Fruit fly (Drosophila melanogaster) whole organism, embryonic: ENCODE data around the gene CG16758.

ENCODE experiments used
- BEAF-32 ChIP-seq: fragments of 200-800 bp; sonication (Bioruptor generic); optimal IDR thresholded peaks from 3 replicates; lab custom pipeline; 2017; ENCODE audit warnings: missing biosample characterization, missing genetic modification characterization, mild to moderate bottlenecking, moderate library complexity, missing genetic modification reagents
- Bgb ChIP-seq: fragments of 200-800 bp; sonication (Bioruptor generic); IDR thresholded peaks from 2 replicates; pipeline ENCODE4 v1.3.6; 2022; ENCODE audit warnings: missing biosample characterization, missing genetic modification characterization; ENCODE audit not compliant: partially characterized antibody
- CG10321 ChIP-seq: fragments of 200-800 bp; sonication (Bioruptor generic); IDR thresholded peaks from 2 replicates; pipeline ENCODE4 v1.3.6; 2022; ENCODE audit warnings: missing biosample characterization, missing genetic modification characterization
- CG10565 ChIP-seq: fragments of 200-800 bp; sonication (Bioruptor generic); optimal IDR thresholded peaks from 3 replicates; lab custom pipeline; 2016; ENCODE audit warnings: missing biosample characterization, mild to moderate bottlenecking, missing genetic modification characterization
- CG11085 ChIP-seq: fragments of 200-800 bp; sonication (Bioruptor generic); IDR thresholded peaks from 2 replicates; pipeline ENCODE4 v1.3.6; 2022; ENCODE audit warnings: missing biosample characterization, missing genetic modification characterization
- CG11093 ChIP-seq: fragments of 200-800 bp; sonication (Bioruptor generic); IDR thresholded peaks from 3 replicates; pipeline ENCODE4 v1.3.6; 2022; ENCODE audit warnings: missing biosample characterization, missing genetic modification characterization
- CG11247 ChIP-seq: fragments of 200-800 bp; sonication (Bioruptor generic); IDR thresholded peaks from 2 replicates; pipeline ENCODE4 v1.3.6; 2022; ENCODE audit warnings: missing biosample characterization, missing genetic modification characterization
- CG12236 ChIP-seq: fragments of 200-800 bp; sonication (Bioruptor generic); optimal IDR thresholded peaks from 2 replicates; lab custom pipeline; 2016; ENCODE audit warnings: missing biosample characterization, missing genetic modification characterization
- CG14860 ChIP-seq: fragments of 200-800 bp; sonication (Bioruptor generic); IDR thresholded peaks from 3 replicates; pipeline ENCODE4 v1.3.6; 2022; ENCODE audit warnings: missing biosample characterization, missing genetic modification characterization; ENCODE audit not compliant: partially characterized antibody
- CG1647 ChIP-seq: fragments of 200-800 bp; sonication (Bioruptor generic); optimal IDR thresholded peaks from 3 replicates; lab custom pipeline; 2016; ENCODE audit warnings: missing biosample characterization, missing genetic modification characterization
- CG18011 ChIP-seq: fragments of 200-800 bp; sonication (Bioruptor generic); optimal IDR thresholded peaks from 2 replicates; lab custom pipeline; 2017; ENCODE audit warnings: missing biosample characterization, missing genetic modification characterization, mild to moderate bottlenecking, moderate library complexity, missing genotype
- CG42726 ChIP-seq: fragments of 200-800 bp; sonication (Bioruptor generic); IDR thresholded peaks from 2 replicates; pipeline ENCODE4 v1.3.6; 2022; ENCODE audit warnings: missing biosample characterization, missing genetic modification characterization; ENCODE audit not compliant: partially characterized antibody
- CG7357 ChIP-seq: fragments of 200-800 bp; sonication (Bioruptor generic); IDR thresholded peaks from 3 replicates; pipeline ENCODE4 v1.3.6; 2022; ENCODE audit warnings: missing biosample characterization, missing genetic modification characterization
- CG7556 ChIP-seq: fragments of 200-800 bp; sonication (Bioruptor generic); optimal IDR thresholded peaks from 2 replicates; lab custom pipeline; 2017; ENCODE audit warnings: missing biosample characterization, mild to moderate bottlenecking, missing genetic modification characterization
- CG7839 ChIP-seq: fragments of 200-800 bp; sonication (Bioruptor generic); optimal IDR thresholded peaks from 3 replicates; lab custom pipeline; 2018; ENCODE audit warnings: missing biosample characterization, mild to moderate bottlenecking, missing genetic modification characterization, moderate library complexity
- CG7963 ChIP-seq: fragments of 200-800 bp; sonication (Bioruptor generic); IDR thresholded peaks from 3 replicates; pipeline ENCODE4 v1.3.6; 2022; ENCODE audit warnings: missing biosample characterization, missing genetic modification characterization; ENCODE audit not compliant: partially characterized antibody
- CG8290 ChIP-seq, 3 experiments: fragments of 200-800 bp; sonication (Bioruptor generic); optimal IDR thresholded peaks; 2 replicates each; lab custom pipeline; 2016 to 2019; ENCODE audit warnings: missing biosample characterization in 3 of 3, missing genetic modification characterization in 3 of 3, mild to moderate bottlenecking in 2 of 3, moderate library complexity in 1 of 3
- CG8359 ChIP-seq: fragments of 200-800 bp; sonication (Bioruptor generic); optimal IDR thresholded peaks from 2 replicates; lab custom pipeline; 2017; ENCODE audit warnings: missing biosample characterization, mild to moderate bottlenecking, missing genetic modification characterization, borderline replicate concordance
- CTCF ChIP-seq: fragments of 200-800 bp; sonication (Bioruptor generic); optimal IDR thresholded peaks from 2 replicates; lab custom pipeline; 2017; ENCODE audit warnings: missing biosample characterization, mild to moderate bottlenecking, missing genetic modification characterization, moderate library complexity
- Camta ChIP-seq: fragments of 200-800 bp; sonication (Bioruptor generic); optimal IDR thresholded peaks from 2 replicates; lab custom pipeline; 2016; ENCODE audit warnings: missing biosample characterization, missing genetic modification characterization
- CoRest ChIP-seq: fragments of 200-800 bp; sonication (Bioruptor generic); optimal IDR thresholded peaks from 3 replicates; lab custom pipeline; 2018; ENCODE audit warnings: missing biosample characterization, mild to moderate bottlenecking, missing genetic modification characterization, moderate library complexity
- Hr3 ChIP-seq: fragments of 200-800 bp; sonication (Bioruptor generic); optimal IDR thresholded peaks from 3 replicates; lab custom pipeline; 2016; ENCODE audit warnings: missing biosample characterization, missing genetic modification characterization
- Jarid2 ChIP-seq: fragments of 200-800 bp; sonication (Bioruptor generic); optimal IDR thresholded peaks from 3 replicates; lab custom pipeline; 2017; ENCODE audit warnings: mild to moderate bottlenecking, missing biosample characterization, missing genetic modification reagents, missing genetic modification characterization
- Med ChIP-seq: fragments of 200-800 bp; sonication (Bioruptor generic); peaks from one replicate; lab custom pipeline; 2016; ENCODE audit warnings: missing biosample characterization, missing genetic modification characterization, mild to moderate bottlenecking, inconsistent platforms, moderate library complexity
- Side ChIP-seq: fragments of 200-800 bp; sonication (Bioruptor generic); optimal IDR thresholded peaks from 2 replicates; lab custom pipeline; 2016; ENCODE audit warnings: missing biosample characterization, missing genetic modification characterization
- Usf ChIP-seq: fragments of 200-800 bp; sonication (Bioruptor generic); optimal IDR thresholded peaks from 2 replicates; lab custom pipeline; 2017; ENCODE audit warnings: missing genotype, missing biosample characterization, missing genetic modification characterization
- al ChIP-seq: fragments of 200-800 bp; sonication (Bioruptor generic); IDR thresholded peaks from 2 replicates; pipeline ENCODE4 v1.3.6; 2022; ENCODE audit warnings: missing biosample characterization, missing genetic modification characterization
- cato ChIP-seq: fragments of 200-800 bp; sonication (Bioruptor generic); optimal IDR thresholded peaks from 2 replicates; lab custom pipeline; 2016; ENCODE audit warnings: missing biosample characterization, missing genetic modification characterization, borderline replicate concordance
- dmrt11E ChIP-seq: fragments of 200-800 bp; sonication (Bioruptor generic); optimal IDR thresholded peaks from 3 replicates; lab custom pipeline; 2018; ENCODE audit warnings: missing biosample characterization, mild to moderate bottlenecking, missing genetic modification characterization, moderate library complexity
- dmrt99B ChIP-seq: fragments of 200-800 bp; sonication (Bioruptor generic); optimal IDR thresholded peaks from 2 replicates; lab custom pipeline; 2018; ENCODE audit warnings: missing biosample characterization, mild to moderate bottlenecking, missing genetic modification characterization, moderate library complexity
- eve ChIP-seq, 2 experiments: fragments of >200 bp; optimal IDR thresholded peaks; 2 replicates each; lab custom pipeline; 2017; ENCODE audit warnings: missing biosample characterization in 2 of 2, missing genetic modification characterization in 2 of 2
- gsb-n ChIP-seq: fragments of 200-800 bp; sonication (Bioruptor generic); optimal IDR thresholded peaks from 3 replicates; lab custom pipeline; 2018; ENCODE audit warnings: missing biosample characterization, mild to moderate bottlenecking, missing genetic modification characterization
- hb ChIP-seq: fragments of 200-800 bp; sonication (Bioruptor generic); IDR thresholded peaks from 3 replicates; pipeline ENCODE4 v1.3.6; 2022; ENCODE audit warnings: missing biosample characterization, missing genetic modification characterization; ENCODE audit not compliant: partially characterized antibody
- hkb ChIP-seq, 2 experiments: fragments of 200-800 bp in 1 of 2; fragments of >200 bp in 1 of 2; sonication (Bioruptor generic) in 1 of 2; IDR thresholded peaks in 1 of 2; optimal IDR thresholded peaks in 1 of 2; 2 replicates each; pipeline versions ENCODE4 v1.3.6 to Lab custom; 2017 to 2022; ENCODE audit warnings: missing biosample characterization in 1 of 2, missing genetic modification characterization in 1 of 2
- kah ChIP-seq: fragments of 200-800 bp; sonication (Bioruptor generic); optimal IDR thresholded peaks from 2 replicates; lab custom pipeline; 2018; ENCODE audit warnings: missing biosample characterization, mild to moderate bottlenecking, missing genetic modification characterization
- lab ChIP-seq: fragments of 200-800 bp; sonication (Bioruptor generic); optimal IDR thresholded peaks from 3 replicates; lab custom pipeline; 2017; ENCODE audit warnings: missing biosample characterization, missing genetic modification characterization, mild to moderate bottlenecking, moderate library complexity, missing genetic modification reagents
- onecut ChIP-seq: fragments of 200-800 bp; sonication (Bioruptor generic); IDR thresholded peaks from 2 replicates; pipeline ENCODE4 v1.3.6; 2022; ENCODE audit warnings: missing biosample characterization, missing genetic modification characterization
- org-1 ChIP-seq: fragments of 200-800 bp; sonication (Bioruptor generic); optimal IDR thresholded peaks from 2 replicates; lab custom pipeline; 2017; ENCODE audit warnings: missing biosample characterization, missing genetic modification characterization
- pan ChIP-seq, 4 experiments: fragments of >200 bp in 3 of 4; fragments of 200-800 bp in 1 of 4; sonication (Bioruptor generic) in 1 of 4; optimal IDR thresholded peaks in 3 of 4; IDR thresholded peaks in 1 of 4; 2 replicates each; pipeline versions ENCODE4 v1.3.6 to Lab custom; 2017 to 2022; ENCODE audit warnings: missing biosample characterization in 2 of 4, missing genetic modification characterization in 2 of 4, mixed read lengths in 1 of 4
- pum ChIP-seq: fragments of 200-800 bp; sonication (Bioruptor generic); optimal IDR thresholded peaks from 2 replicates; lab custom pipeline; 2016; ENCODE audit warnings: missing biosample characterization, missing genetic modification characterization
- ranshi ChIP-seq: fragments of 200-800 bp; sonication (Bioruptor generic); IDR thresholded peaks from 2 replicates; pipeline ENCODE4 v1.3.6; 2022; ENCODE audit warnings: missing biosample characterization, missing genetic modification characterization
- sc ChIP-seq, 3 experiments: fragments of >200 bp in 2 of 3; fragments of 200-800 bp in 1 of 3; sonication (Bioruptor generic) in 1 of 3; optimal IDR thresholded peaks; 2 replicates in 2 of 3; 3 replicates in 1 of 3; lab custom pipeline; 2017; ENCODE audit warnings: mild to moderate bottlenecking in 1 of 3, missing biosample characterization in 1 of 3, missing genetic modification characterization in 1 of 3, missing genetic modification reagents in 1 of 3
- sens-2 ChIP-seq: fragments of 200-800 bp; sonication (Bioruptor generic); IDR thresholded peaks from 2 replicates; pipeline ENCODE4 v1.3.6; 2022; ENCODE audit warnings: missing biosample characterization, missing genetic modification characterization
- sima ChIP-seq: fragments of 200-800 bp; sonication (Bioruptor generic); optimal IDR thresholded peaks from 2 replicates; lab custom pipeline; 2016; ENCODE audit warnings: missing biosample characterization, missing genetic modification characterization
- sob ChIP-seq: fragments of 200-800 bp; sonication (Bioruptor generic); IDR thresholded peaks from 2 replicates; pipeline ENCODE4 v1.3.6; 2022; ENCODE audit warnings: missing biosample characterization, missing genetic modification characterization
- tll ChIP-seq, 2 experiments: fragments of 200-800 bp in 1 of 2; fragments of >200 bp in 1 of 2; sonication (Bioruptor generic) in 1 of 2; optimal IDR thresholded peaks; 2 replicates each; lab custom pipeline; 2017 to 2019; ENCODE audit warnings: missing biosample characterization in 2 of 2, missing genetic modification characterization in 2 of 2, mild to moderate bottlenecking in 1 of 2, moderate library complexity in 1 of 2
- twi ChIP-seq: fragments of 200-800 bp; optimal IDR thresholded peaks from 2 replicates; lab custom pipeline; 2019; ENCODE audit warnings: missing biosample characterization, mild to moderate bottlenecking, missing genetic modification characterization, moderate library complexity
- unpg ChIP-seq: fragments of 200-800 bp; sonication (Bioruptor generic); optimal IDR thresholded peaks from 3 replicates; lab custom pipeline; 2018; ENCODE audit warnings: missing biosample characterization, mild to moderate bottlenecking, missing genetic modification characterization, moderate library complexity

The CG16758 gene

dm6 chr3L:2494183-2494541, 9.2 kb downstream of the CG16758 start (continued):
- peak; percentile 92 for TF ChIP-seq CG11247 (GFP tag; lab: Robert Waterston, UW)
- no peak for TF ChIP-seq CG12236 (GFP tag; lab: Kevin White, UChicago)
- TF ChIP-seq CG7963, result no peak
- TF ChIP-seq sob, result peak; percentile 96
- no peak for TF ChIP-seq hkb (optimal IDR thresholded peaks at IDR 0.05; lab: Kevin White, UChicago)
- peak; percentile 93 for TF ChIP-seq hkb (GFP tag; IDR thresholded peaks at IDR 0.05; lab: Robert Waterston, UW)
- TF ChIP-seq CG18011, result peak; percentile 49
- TF ChIP-seq CG7357 (GFP tag; lab: Robert Waterston, UW), result peak; percentile 83
- no peak for TF ChIP-seq CG42726 (GFP tag; lab: Robert Waterston, UW)
- peak; percentile 91 for TF ChIP-seq ranshi (GFP tag; lab: Robert Waterston, UW)
- peak; percentile 32 for TF ChIP-seq sima (GFP tag; lab: Kevin White, UChicago)
- no peak for TF ChIP-seq CG14860 (GFP tag; lab: Robert Waterston, UW)
- TF ChIP-seq unpg (GFP tag; lab: Kevin White, UChicago), result peak; percentile 75
- TF ChIP-seq CTCF (GFP tag; lab: Kevin White, UChicago), result peak; percentile 43
- TF ChIP-seq eve (GFP tag; optimal IDR thresholded peaks at IDR 0.05; lab: Kevin White, UChicago), result no peak
- TF ChIP-seq lab (GFP tag; lab: Kevin White, UChicago), result peak; percentile 97
- TF ChIP-seq Side, result peak; percentile 94
- TF ChIP-seq sc (optimal IDR thresholded peaks at IDR 0.05; lab: Kevin White, UChicago), result no peak
- TF ChIP-seq sc (GFP tag; optimal IDR thresholded peaks at IDR 0.05; lab: Kevin White, UChicago), result peak; percentile 21
- peak; percentile 25 for TF ChIP-seq gsb-n (tag; lab: Kevin White, UChicago)
- peak; percentile 51 for TF ChIP-seq Usf (GFP tag; lab: Kevin White, UChicago)
- no peak for TF ChIP-seq BEAF-32 (GFP tag; lab: Kevin White, UChicago)
- no peak for TF ChIP-seq hb (GFP tag; lab: Robert Waterston, UW)
- peak; percentile 60 for TF ChIP-seq CG10321 (GFP tag; lab: Robert Waterston, UW)
- TF ChIP-seq CG7839 (tag; lab: Kevin White, UChicago), result peak; percentile 93
- peak; percentile 80 for TF ChIP-seq onecut (GFP tag; lab: Robert Waterston, UW)
- TF ChIP-seq dmrt99B, result peak; percentile 90
- TF ChIP-seq sens-2 (GFP tag; lab: Robert Waterston, UW), result no peak
- TF ChIP-seq pum (GFP tag; lab: Kevin White, UChicago), result peak; percentile 82
- peak; percentile 69 for TF ChIP-seq Jarid2
- TF ChIP-seq twi (tag; lab: Kevin White, UChicago), result peak; percentile 35
- no peak for TF ChIP-seq tll (GFP tag; optimal IDR thresholded peaks at IDR 0.05; lab: Kevin White, UChicago)
- peak; percentile 83 for TF ChIP-seq CG7556
- no peak for TF ChIP-seq Bgb (GFP tag; lab: Robert Waterston, UW)
- peak; percentile 85 for TF ChIP-seq CG11085 (GFP tag; lab: Robert Waterston, UW)
- peak; percentile 88 for TF ChIP-seq Camta (GFP tag; lab: Kevin White, UChicago)
- peak; percentile 99 for TF ChIP-seq Med (GFP tag; lab: Kevin White, UChicago)
- peak; percentile 80 for TF ChIP-seq org-1 (GFP tag; lab: Kevin White, UChicago)
- TF ChIP-seq CG8290 (GFP tag; optimal IDR thresholded peaks at IDR 0.05; lab: Kevin White, UChicago), result no peak
- peak in 1 of 2 experiments; percentile 90 for TF ChIP-seq CG8290 (tag; optimal IDR thresholded peaks at IDR 0.05; lab: Kevin White, UChicago)
- peak; percentile 65 for TF ChIP-seq Hr3 (GFP tag; lab: Kevin White, UChicago)
- TF ChIP-seq pan (optimal IDR thresholded peaks at IDR 0.05; lab: Kevin White, UChicago), result no peak
- TF ChIP-seq pan (GFP tag; optimal IDR thresholded peaks at IDR 0.05 in 1 of 2, IDR thresholded peaks at IDR 0.05 in 1 of 2), result peak in 1 of 2 experiments; percentile 95
- TF ChIP-seq dmrt11E (tag; lab: Kevin White, UChicago), result peak; percentile 53
- peak; percentile 91 for TF ChIP-seq al (GFP tag; lab: Robert Waterston, UW)
- peak; percentile 73 for TF ChIP-seq CG8359 (GFP tag; lab: Kevin White, UChicago)
- peak; percentile 74 for TF ChIP-seq CG11093 (GFP tag; lab: Robert Waterston, UW)
- peak; percentile 83 for TF ChIP-seq CG1647 (GFP tag; lab: Kevin White, UChicago)
- no peak for TF ChIP-seq cato (GFP tag; lab: Kevin White, UChicago)
- peak; percentile 47 for TF ChIP-seq CG10565 (GFP tag; lab: Kevin White, UChicago)
- TF ChIP-seq kah, result peak; percentile 66
- TF ChIP-seq CoRest, result peak; percentile 82
